Worm (Caenorhabditis elegans): ENCODE measurements around the gene W08A12.3.

DNA sequence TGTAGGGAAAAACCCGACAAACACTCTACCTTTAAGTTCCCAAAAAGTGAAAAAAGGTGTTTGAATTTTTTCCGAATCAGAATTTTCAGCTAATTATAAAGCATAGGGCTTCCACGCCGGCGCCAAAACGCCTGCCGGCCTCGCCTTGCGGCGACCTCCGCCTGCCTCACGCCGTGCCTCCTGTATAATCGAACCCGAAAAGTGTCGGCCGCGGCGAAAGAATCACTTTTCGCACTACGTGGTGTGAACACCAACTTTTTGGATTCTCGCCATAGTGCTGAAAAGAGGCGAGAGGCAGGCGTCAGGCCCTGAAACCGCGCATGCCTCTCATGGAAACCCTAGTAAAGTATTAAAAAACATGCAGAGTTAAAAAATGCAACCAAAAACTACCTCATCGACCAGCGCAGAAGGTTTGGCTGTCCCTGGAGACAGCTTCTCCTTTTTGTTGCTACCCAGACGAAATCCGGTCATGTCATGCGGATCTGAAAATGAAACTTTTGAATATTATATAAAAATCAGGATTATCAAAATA lies 32.9 kb downstream of the W08A12.3 start, which contains the start of gene nrsn-1:
- no peak for TF ChIP-seq ztf-22 (GFP tag; optimal IDR thresholded peaks at IDR 0.05)
- TF ChIP-seq lag-1 (GFP tag; IDR thresholded peaks at IDR 0.05), result no peak
- TF ChIP-seq D2030.7 (GFP tag; IDR thresholded peaks at IDR 0.05), result no peak
- TF ChIP-seq dpl-1 (GFP tag; optimal IDR thresholded peaks at IDR 0.05), result no peak
- no peak for TF ChIP-seq B0336.3 (GFP tag; IDR thresholded peaks at IDR 0.05)
- TF ChIP-seq sea-2 (GFP tag; IDR thresholded peaks at IDR 0.05), result no peak
- no peak for TF ChIP-seq hlh-12 (tag; optimal IDR thresholded peaks at IDR 0.05)
- no peak for TF ChIP-seq ceh-100 (GFP tag; IDR thresholded peaks at IDR 0.05)
- no peak for TF ChIP-seq hmg-20 (GFP tag; IDR thresholded peaks at IDR 0.05)
- TF ChIP-seq ets-4 (GFP tag; optimal IDR thresholded peaks at IDR 0.05), result no peak
- no peak; the same call in 1 of the 2 replicates for TF ChIP-seq dox-1 (GFP tag; IDR thresholded peaks at IDR 0.05)
- no peak for TF ChIP-seq snpc-4 (GFP tag; optimal IDR thresholded peaks at IDR 0.05)
- no peak for TF ChIP-seq snpc-4 (tag; optimal IDR thresholded peaks at IDR 0.05)
- no peak for TF ChIP-seq lin-26 (GFP tag; IDR thresholded peaks at IDR 0.05)
